Fruit fly (Drosophila melanogaster): ENCODE data around the gene Syx17.

Gene Syx17

dm6 chr3L:4428918-4429546 lies 25.7 kb downstream of the Syx17 start, which contains the start of gene nAChRbeta1:
TSS of gene nAChRbeta1 (plus strand) at chr3L:4429349.
- TF ChIP-seq Pif1A (GFP tag; optimal IDR thresholded peaks at IDR 0.05) (no peak), CG12605 (GFP tag; IDR thresholded peaks at IDR 0.05) (no peak), CG15710 (tag; optimal IDR thresholded peaks at IDR 0.05) (no peak), rn (GFP tag; IDR thresholded peaks at IDR 0.05) (no peak), fd96Ca (GFP tag; IDR thresholded peaks at IDR 0.05) (no peak), Ets98B (GFP tag; IDR thresholded peaks at IDR 0.05) (no peak), Snoo (tag; optimal IDR thresholded peaks at IDR 0.05) (no peak), Pif1B (GFP tag; optimal IDR thresholded peaks at IDR 0.05) (no peak), CG14655 (GFP tag; optimal IDR thresholded peaks at IDR 0.05) (no peak), CG8301 (tag; optimal IDR thresholded peaks at IDR 0.05) (no peak), CG32121 (GFP tag; IDR thresholded peaks at IDR 0.05) (no peak)

dm6 chr3L:4430331-4430730 lies 27.0 kb downstream of the Syx17 start:
- TF ChIP-seq Ets98B (GFP tag; IDR thresholded peaks at IDR 0.05) (no peak), CG8159 (tag; optimal IDR thresholded peaks at IDR 0.05) (no peak), CG4496 (GFP tag; IDR thresholded peaks at IDR 0.05) (no peak), EcR (GFP tag; optimal IDR thresholded peaks at IDR 0.05) (no peak), CG15710 (tag; optimal IDR thresholded peaks at IDR 0.05) (no peak), rn (GFP tag; IDR thresholded peaks at IDR 0.05) (no peak), gl (tag; optimal IDR thresholded peaks at IDR 0.05) (no peak), CG17806 (tag; optimal IDR thresholded peaks at IDR 0.05) (no peak), CG9948 (tag; optimal IDR thresholded peaks at IDR 0.05) (no peak), Pif1B (GFP tag; optimal IDR thresholded peaks at IDR 0.05) (no peak), fd96Ca (GFP tag; IDR thresholded peaks at IDR 0.05) (no peak), CG32121 (GFP tag; IDR thresholded peaks at IDR 0.05) (no peak), D1 (tag; optimal IDR thresholded peaks at IDR 0.05) (no peak), CG14655 (GFP tag; optimal IDR thresholded peaks at IDR 0.05) (no peak), CG12605 (GFP tag; IDR thresholded peaks at IDR 0.05) (no peak), CG34367 (tag; optimal IDR thresholded peaks at IDR 0.05) (no peak), CG13204 (GFP tag; optimal IDR thresholded peaks at IDR 0.05) (no peak), CG8301 (tag; optimal IDR thresholded peaks at IDR 0.05) (no peak)

dm6 chr3L:4431111-4431730 lies 27.9 kb downstream of the Syx17 start:
- TF ChIP-seq CG8301 (tag; optimal IDR thresholded peaks at IDR 0.05) (no peak), CG14655 (GFP tag; optimal IDR thresholded peaks at IDR 0.05) (no peak), D1 (tag; optimal IDR thresholded peaks at IDR 0.05) (no peak), CG17806 (tag; optimal IDR thresholded peaks at IDR 0.05) (no peak), Snoo (tag; optimal IDR thresholded peaks at IDR 0.05) (no peak), CG34367 (tag; optimal IDR thresholded peaks at IDR 0.05) (no peak), CG4496 (GFP tag; IDR thresholded peaks at IDR 0.05) (no peak), EcR (GFP tag; optimal IDR thresholded peaks at IDR 0.05) (no peak), CG12605 (GFP tag; IDR thresholded peaks at IDR 0.05) (no peak), fd96Ca (GFP tag; IDR thresholded peaks at IDR 0.05) (no peak), CG15710 (tag; optimal IDR thresholded peaks at IDR 0.05) (no peak), Pif1A (GFP tag; optimal IDR thresholded peaks at IDR 0.05) (no peak), gl (tag; optimal IDR thresholded peaks at IDR 0.05) (no peak), CG8159 (tag; optimal IDR thresholded peaks at IDR 0.05) (no peak), CG9948 (tag; optimal IDR thresholded peaks at IDR 0.05) (no peak), CG32121 (GFP tag; IDR thresholded peaks at IDR 0.05) (no peak)

- no peak for TF ChIP-seq Pif1A (GFP tag; optimal IDR thresholded peaks at IDR 0.05)
- TF ChIP-seq gl (tag; optimal IDR thresholded peaks at IDR 0.05) = no peak
- no peak for TF ChIP-seq CG17806 (tag; optimal IDR thresholded peaks at IDR 0.05)
- no peak for TF ChIP-seq Pif1B (GFP tag; optimal IDR thresholded peaks at IDR 0.05)
- no peak for TF ChIP-seq D1 (tag; optimal IDR thresholded peaks at IDR 0.05)
- TF ChIP-seq rn (GFP tag; IDR thresholded peaks at IDR 0.05) = no peak
- TF ChIP-seq CG8301 (tag; optimal IDR thresholded peaks at IDR 0.05) = no peak
- no peak for TF ChIP-seq CG13204 (GFP tag; optimal IDR thresholded peaks at IDR 0.05)
- TF ChIP-seq CG15710 (tag; optimal IDR thresholded peaks at IDR 0.05) = no peak
- TF ChIP-seq CG32121 (GFP tag; IDR thresholded peaks at IDR 0.05) = no peak
- no peak for TF ChIP-seq CG4496 (GFP tag; IDR thresholded peaks at IDR 0.05)
- TF ChIP-seq CG12605 (GFP tag; IDR thresholded peaks at IDR 0.05) = no peak
- no peak for TF ChIP-seq CG14655 (GFP tag; optimal IDR thresholded peaks at IDR 0.05)
- no peak for TF ChIP-seq EcR (GFP tag; optimal IDR thresholded peaks at IDR 0.05)
Observed at dm6 chr3L:4436421-4436820, 33.1 kb downstream of the Syx17 start, which contains the start of gene CG15021. TSS of gene CG15021 (plus strand) at chr3L:4436721.

dm6 chr3L:4440153-4440552 lies 36.9 kb downstream of the Syx17 start:
- no peak for TF ChIP-seq CG4496 (GFP tag; IDR thresholded peaks at IDR 0.05)

- TF ChIP-seq CG10348 (GFP tag; IDR thresholded peaks at IDR 0.05) = no peak
- TF ChIP-seq rn (GFP tag; IDR thresholded peaks at IDR 0.05) = no peak
- no peak for TF ChIP-seq Snoo (tag; optimal IDR thresholded peaks at IDR 0.05)
- no peak for TF ChIP-seq CG9948 (tag; optimal IDR thresholded peaks at IDR 0.05)
- no peak for TF ChIP-seq CG14655 (GFP tag; optimal IDR thresholded peaks at IDR 0.05)
- no peak for TF ChIP-seq CG12605 (GFP tag; IDR thresholded peaks at IDR 0.05)
- TF ChIP-seq CG34367 (tag; optimal IDR thresholded peaks at IDR 0.05) = no peak
- no peak for TF ChIP-seq Pif1A (GFP tag; optimal IDR thresholded peaks at IDR 0.05)
- TF ChIP-seq CG4496 (GFP tag; IDR thresholded peaks at IDR 0.05) = no peak
- TF ChIP-seq Pif1B (GFP tag; optimal IDR thresholded peaks at IDR 0.05) = no peak
- TF ChIP-seq CG13204 (GFP tag; optimal IDR thresholded peaks at IDR 0.05) = no peak
- TF ChIP-seq D1 (tag; optimal IDR thresholded peaks at IDR 0.05) = no peak
- TF ChIP-seq gl (tag; optimal IDR thresholded peaks at IDR 0.05) = no peak
- no peak for TF ChIP-seq fd96Ca (GFP tag; IDR thresholded peaks at IDR 0.05)
- TF ChIP-seq CG8301 (tag; optimal IDR thresholded peaks at IDR 0.05) = no peak
Observed at dm6 chr3L:4442168-4442567, 38.9 kb downstream of the Syx17 start.

All from whole organism, pupa.